Worm (Caenorhabditis elegans) whole organism, L4/young adult: Measurements from ENCODE around the gene F59B2.9.

Experiments
- W03F9.2 ChIP-seq: fragments of 150-350 bp; optimal IDR thresholded peaks from 2 replicates; lab custom pipeline; 2014; ENCODE audit warnings: missing biosample characterization, missing genetic modification characterization
- dao-5 ChIP-seq: sonication (generic microtip); optimal IDR thresholded peaks from 2 replicates; lab custom pipeline; 2016; ENCODE audit warnings: missing genotype, missing genetic modification characterization, moderate library complexity, missing compliant biosample characterization
- him-1 ChIP-seq: sonication (generic microtip); optimal IDR thresholded peaks from 2 replicates; lab custom pipeline; 2016; ENCODE audit warnings: missing genotype, missing genetic modification reagents, missing genetic modification characterization, missing compliant biosample characterization

ce11 chrIII:9023601-9024000 is 11.4 kb upstream of the F59B2.9 start:
- TF ChIP-seq him-1 (no peak), W03F9.2 (tag; lab: Kevin White, UChicago) (no peak), dao-5 (no peak)
